Fruit fly (Drosophila melanogaster): ENCODE results near the gene fog.

The fog gene

DNA sequence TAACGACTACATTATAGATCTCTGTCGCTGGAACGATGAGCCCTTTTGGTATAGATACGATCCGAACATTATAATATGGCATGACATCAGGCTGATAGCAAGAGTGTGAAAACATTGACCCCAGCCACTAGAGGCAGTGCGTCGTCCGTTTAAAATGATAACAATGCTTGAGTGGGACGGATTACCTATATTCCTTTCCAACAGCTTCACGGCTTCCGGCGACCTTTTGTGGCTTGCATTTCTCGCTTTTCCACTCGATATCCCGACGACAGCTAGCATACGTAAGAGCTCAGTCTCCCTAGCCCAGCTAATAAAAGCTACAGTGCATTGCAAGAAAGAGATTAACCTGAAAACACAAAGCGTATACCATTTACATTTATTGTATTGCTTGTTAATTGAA lies 58.9 kb downstream of the fog start:
- TF ChIP-seq Clk (GFP tag; optimal IDR thresholded peaks at IDR 0.05) (no peak), CG7101 (tag; optimal IDR thresholded peaks at IDR 0.05) (no peak), kay (GFP tag; ENCODE audit: borderline replicate concordance) (no peak), tj (GFP tag; optimal IDR thresholded peaks at IDR 0.05) (no peak), CG1620 (GFP tag; optimal IDR thresholded peaks at IDR 0.05) (no peak), cnc (optimal IDR thresholded peaks at IDR 0.05) (no peak), CG11617 (GFP tag; optimal IDR thresholded peaks at IDR 0.05) (no peak), CG14711 (tag; optimal IDR thresholded peaks at IDR 0.05) (no peak), ovo (GFP tag; optimal IDR thresholded peaks at IDR 0.05) (no peak), CG5204 (GFP tag; optimal IDR thresholded peaks at IDR 0.05) (no peak), CG12768 (GFP tag; optimal IDR thresholded peaks at IDR 0.05) (no peak)
